Fruit fly (Drosophila melanogaster) whole organism, prepupa: ENCODE data around the gene CG13069.

Experiments used
- Blimp-1 ChIP-seq: fragments of 200-800 bp; sonication (Bioruptor generic); optimal IDR thresholded peaks from 3 replicates; lab custom pipeline; 2017; ENCODE audit warnings: missing biosample characterization, missing genetic modification characterization, mild to moderate bottlenecking, moderate library complexity, missing genetic modification reagents
- CG10669 ChIP-seq: fragments of 200-800 bp; sonication (Bioruptor generic); optimal IDR thresholded peaks from 3 replicates; lab custom pipeline; 2018; ENCODE audit warnings: missing biosample characterization, mild to moderate bottlenecking, missing genetic modification characterization, moderate library complexity
- CG11762 ChIP-seq: fragments of 200-800 bp; sonication (Bioruptor generic); optimal IDR thresholded peaks from 3 replicates; lab custom pipeline; 2016; ENCODE audit warnings: missing biosample characterization, missing genetic modification characterization; ENCODE audit not compliant: insufficient read depth
- CG11902 ChIP-seq: fragments of 200-800 bp; sonication (Bioruptor generic); optimal IDR thresholded peaks from 3 replicates; lab custom pipeline; 2016; ENCODE audit warnings: missing biosample characterization, missing genetic modification characterization
- CG15336 ChIP-seq: fragments of 200-800 bp; sonication (Bioruptor generic); IDR thresholded peaks from 2 replicates; pipeline ENCODE4 v1.3.6; 2022; ENCODE audit warnings: missing biosample characterization, missing genetic modification characterization
- CG16779 ChIP-seq: fragments of 200-800 bp; sonication (Bioruptor generic); optimal IDR thresholded peaks from 3 replicates; lab custom pipeline; 2017; ENCODE audit warnings: missing biosample characterization, mild to moderate bottlenecking, missing genetic modification characterization
- CG31627 ChIP-seq: fragments of 200-800 bp; sonication (Bioruptor generic); optimal IDR thresholded peaks from 3 replicates; lab custom pipeline; 2016; ENCODE audit warnings: missing biosample characterization, missing genetic modification characterization
- CG32006 ChIP-seq: fragments of 200-800 bp; sonication (Bioruptor generic); optimal IDR thresholded peaks from 3 replicates; lab custom pipeline; 2017; ENCODE audit warnings: missing biosample characterization, mild to moderate bottlenecking, missing genetic modification characterization
- CG34406 ChIP-seq: fragments of 200-800 bp; sonication (Bioruptor generic); optimal IDR thresholded peaks from 3 replicates; lab custom pipeline; 2016; ENCODE audit warnings: missing biosample characterization, missing genetic modification characterization
- CG4318 ChIP-seq: fragments of 200-800 bp; sonication (Bioruptor generic); optimal IDR thresholded peaks from 3 replicates; lab custom pipeline; 2017; ENCODE audit warnings: missing biosample characterization, mild to moderate bottlenecking, missing genetic modification characterization
- CG6792 ChIP-seq: fragments of 200-800 bp; sonication (Bioruptor generic); optimal IDR thresholded peaks from 3 replicates; lab custom pipeline; 2016; ENCODE audit warnings: missing biosample characterization, missing genetic modification characterization
- CG6808 ChIP-seq: fragments of 200-800 bp; sonication (Bioruptor generic); optimal IDR thresholded peaks from 3 replicates; lab custom pipeline; 2017; ENCODE audit warnings: missing biosample characterization, missing genetic modification characterization, mild to moderate bottlenecking, moderate library complexity, missing genetic modification reagents
- CG6854 ChIP-seq: fragments of 200-800 bp; sonication (Bioruptor generic); optimal IDR thresholded peaks from 2 replicates; lab custom pipeline; 2017; ENCODE audit warnings: missing biosample characterization, mild to moderate bottlenecking, missing genetic modification characterization
- CG8119 ChIP-seq: fragments of 200-800 bp; sonication (Bioruptor generic); IDR thresholded peaks from 3 replicates; pipeline ENCODE4 v1.3.6; 2022; ENCODE audit warnings: missing biosample characterization, missing genetic modification characterization
- CG8319 ChIP-seq: fragments of 200-800 bp; sonication (Bioruptor generic); optimal IDR thresholded peaks from 3 replicates; lab custom pipeline; 2016; ENCODE audit warnings: missing biosample characterization, missing genetic modification characterization
- Eip78C ChIP-seq: fragments of 200-800 bp; sonication (Bioruptor generic); peaks from one replicate; lab custom pipeline; 2016; ENCODE audit warnings: missing biosample characterization, missing genetic modification characterization
- Ets21C ChIP-seq: fragments of 200-800 bp; sonication (Bioruptor generic); optimal IDR thresholded peaks from 3 replicates; lab custom pipeline; 2016; ENCODE audit warnings: missing biosample characterization, missing genetic modification characterization
- Gug ChIP-seq: fragments of 200-800 bp; sonication (Bioruptor generic); IDR thresholded peaks from 2 replicates; pipeline ENCODE4 v1.3.6; 2022; ENCODE audit warnings: missing biosample characterization, missing genetic modification characterization
- Hr38 ChIP-seq: sonication (Bioruptor generic); optimal IDR thresholded peaks from 2 replicates; lab custom pipeline; 2016; ENCODE audit warnings: missing biosample characterization, missing genetic modification characterization
- Hr39 ChIP-seq: fragments of 200-800 bp; sonication (Bioruptor generic); optimal IDR thresholded peaks from 2 replicates; lab custom pipeline; 2016; ENCODE audit warnings: missing biosample characterization, missing genetic modification characterization
- Hr4 ChIP-seq: fragments of 200-800 bp; sonication (Bioruptor generic); optimal IDR thresholded peaks from 3 replicates; lab custom pipeline; 2016; ENCODE audit warnings: missing biosample characterization, missing genetic modification characterization
- OdsH ChIP-seq: fragments of 200-800 bp; sonication (Bioruptor generic); optimal IDR thresholded peaks from 3 replicates; lab custom pipeline; 2016; ENCODE audit warnings: missing biosample characterization, missing genetic modification characterization
- Smox ChIP-seq: fragments of 200-800 bp; sonication (Bioruptor generic); optimal IDR thresholded peaks from 3 replicates; lab custom pipeline; 2016; ENCODE audit warnings: missing biosample characterization, missing genetic modification characterization
- Sox102F ChIP-seq: fragments of 200-800 bp; sonication (Bioruptor generic); optimal IDR thresholded peaks from 2 replicates; lab custom pipeline; 2016; ENCODE audit warnings: missing biosample characterization, mild to moderate bottlenecking, missing genetic modification characterization
- Sox15 ChIP-seq: fragments of 200-800 bp; sonication (Bioruptor generic); optimal IDR thresholded peaks from 3 replicates; lab custom pipeline; 2016; ENCODE audit warnings: missing biosample characterization, missing genetic modification characterization
- achi ChIP-seq: fragments of 200-800 bp; sonication (Bioruptor generic); optimal IDR thresholded peaks from 3 replicates; lab custom pipeline; 2016; ENCODE audit warnings: missing biosample characterization, missing genetic modification characterization
- cyc ChIP-seq: fragments of 200-800 bp; sonication (Bioruptor generic); optimal IDR thresholded peaks from 3 replicates; lab custom pipeline; 2016; ENCODE audit warnings: missing biosample characterization, missing genetic modification characterization
- dac ChIP-seq: fragments of 200-800 bp; sonication (Bioruptor generic); optimal IDR thresholded peaks from 2 replicates; lab custom pipeline; 2017; ENCODE audit warnings: missing biosample characterization, mild to moderate bottlenecking, missing genetic modification characterization
- dsx ChIP-seq: fragments of 200-800 bp; optimal IDR thresholded peaks from 3 replicates; lab custom pipeline; 2019; ENCODE audit warnings: missing biosample characterization, mild to moderate bottlenecking, missing genetic modification characterization, moderate library complexity; ENCODE audit not compliant: poor library complexity, severe bottlenecking
- eg ChIP-seq: fragments of 200-800 bp; sonication (Bioruptor generic); IDR thresholded peaks from 3 replicates; pipeline ENCODE4 v1.3.6; 2022; ENCODE audit warnings: missing biosample characterization, missing genetic modification characterization
- esn ChIP-seq: fragments of 200-800 bp; sonication (Bioruptor generic); optimal IDR thresholded peaks from 2 replicates; lab custom pipeline; 2016; ENCODE audit warnings: missing biosample characterization, mild to moderate bottlenecking, missing genetic modification characterization, moderate library complexity
- fd59A ChIP-seq: fragments of 200-800 bp; sonication (Bioruptor generic); optimal IDR thresholded peaks from 2 replicates; lab custom pipeline; 2017; ENCODE audit warnings: missing biosample characterization, mild to moderate bottlenecking, missing genetic modification characterization, missing genetic modification reagents
- fkh ChIP-seq: fragments of 200-800 bp; sonication (Bioruptor generic); optimal IDR thresholded peaks from 3 replicates; lab custom pipeline; 2017; ENCODE audit warnings: missing biosample characterization, mild to moderate bottlenecking, missing genetic modification characterization, moderate library complexity
- net ChIP-seq: fragments of 200-800 bp; sonication (Bioruptor generic); optimal IDR thresholded peaks from 3 replicates; lab custom pipeline; 2016; ENCODE audit warnings: missing biosample characterization, missing genetic modification characterization
- pdm3 ChIP-seq: fragments of 200-800 bp; sonication (Bioruptor generic); optimal IDR thresholded peaks from 3 replicates; lab custom pipeline; 2016; ENCODE audit warnings: missing biosample characterization, missing genetic modification characterization
- salr ChIP-seq, 2 experiments: fragments of 200-800 bp; sonication (Bioruptor generic); optimal IDR thresholded peaks; 3 replicates each; lab custom pipeline; 2016 to 2018; ENCODE audit warnings: missing biosample characterization in 2 of 2, missing genetic modification characterization in 2 of 2, mild to moderate bottlenecking in 1 of 2
- spab ChIP-seq: fragments of 200-800 bp; sonication (Bioruptor generic); optimal IDR thresholded peaks from 2 replicates; lab custom pipeline; 2017; ENCODE audit warnings: missing biosample characterization, mild to moderate bottlenecking, missing genetic modification characterization, missing genetic modification reagents
- ss ChIP-seq, 2 experiments: fragments of 200-800 bp; sonication (Bioruptor generic); optimal IDR thresholded peaks; 2 replicates in 1 of 2; 3 replicates in 1 of 2; lab custom pipeline; 2017 to 2018; ENCODE audit warnings: mild to moderate bottlenecking in 2 of 2, missing biosample characterization in 2 of 2, missing genetic modification characterization in 2 of 2, moderate library complexity in 1 of 2
- svp ChIP-seq: fragments of 200-800 bp; sonication (Bioruptor generic); peaks from one replicate; lab custom pipeline; 2016; ENCODE audit warnings: missing biosample characterization, missing genetic modification characterization
- topi ChIP-seq: fragments of 200-800 bp; sonication (Bioruptor generic); optimal IDR thresholded peaks from 3 replicates; lab custom pipeline; 2016; ENCODE audit warnings: missing biosample characterization, missing genetic modification characterization
- vri ChIP-seq: fragments of 200-800 bp; sonication (Bioruptor generic); optimal IDR thresholded peaks from 3 replicates; lab custom pipeline; 2016; ENCODE audit warnings: missing biosample characterization, mild to moderate bottlenecking, missing genetic modification characterization

CG13069 gene

DNA sequence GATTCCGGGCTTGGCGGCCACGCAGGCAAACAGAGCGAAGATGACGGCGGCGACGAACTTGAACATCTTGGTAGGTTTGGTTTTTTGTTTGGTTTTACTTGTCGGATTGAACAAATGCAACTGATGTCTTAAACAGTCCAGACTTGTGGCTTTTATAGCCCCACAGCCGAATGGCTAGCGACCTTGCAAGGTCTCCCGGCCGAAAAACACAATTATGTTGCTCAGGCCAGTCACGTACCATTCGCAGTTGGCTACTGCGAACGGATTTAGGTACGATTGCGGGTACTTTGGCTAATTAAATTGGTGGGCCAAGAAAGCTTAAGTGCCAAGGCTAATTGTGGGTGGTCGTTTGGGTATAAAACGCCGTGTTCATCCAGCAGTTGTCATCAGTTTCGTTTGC is at the start of gene CG13069, which contains the start of gene CG13051:
TSS of gene CG13069 (plus strand) at position 386 of the 400 bp plus-strand sequence.
TSS of gene CG13051 (minus strand) at position 101 of the 400 bp plus-strand sequence.
- no peak for TF ChIP-seq Sox15
- TF ChIP-seq CG31627 = no peak
- TF ChIP-seq cyc (GFP tag; lab: Kevin White, UChicago) = no peak
- TF ChIP-seq CG11762 (GFP tag; lab: Kevin White, UChicago) = no peak
- no peak for TF ChIP-seq dsx (GFP tag; lab: Kevin White, UChicago)
- TF ChIP-seq CG16779 (tag; lab: Kevin White, UChicago) = no peak
- TF ChIP-seq fd59A (GFP tag; lab: Kevin White, UChicago) = no peak
- no peak for TF ChIP-seq Ets21C (GFP tag; lab: Kevin White, UChicago)
- no peak for TF ChIP-seq Sox102F (GFP tag; lab: Kevin White, UChicago)
- no peak for TF ChIP-seq topi (GFP tag; lab: Kevin White, UChicago)
- TF ChIP-seq pdm3 (GFP tag; lab: Kevin White, UChicago) = no peak
- no peak for TF ChIP-seq spab (GFP tag; lab: Kevin White, UChicago)
- no peak for TF ChIP-seq CG8319 (GFP tag; lab: Kevin White, UChicago)
- no peak for TF ChIP-seq CG8119 (GFP tag; lab: Robert Waterston, UW)
- no peak for TF ChIP-seq CG6854 (GFP tag; lab: Kevin White, UChicago)
- TF ChIP-seq CG10669 (GFP tag; lab: Kevin White, UChicago) = no peak
- no peak for TF ChIP-seq CG32006 (GFP tag; lab: Kevin White, UChicago)

DNA sequence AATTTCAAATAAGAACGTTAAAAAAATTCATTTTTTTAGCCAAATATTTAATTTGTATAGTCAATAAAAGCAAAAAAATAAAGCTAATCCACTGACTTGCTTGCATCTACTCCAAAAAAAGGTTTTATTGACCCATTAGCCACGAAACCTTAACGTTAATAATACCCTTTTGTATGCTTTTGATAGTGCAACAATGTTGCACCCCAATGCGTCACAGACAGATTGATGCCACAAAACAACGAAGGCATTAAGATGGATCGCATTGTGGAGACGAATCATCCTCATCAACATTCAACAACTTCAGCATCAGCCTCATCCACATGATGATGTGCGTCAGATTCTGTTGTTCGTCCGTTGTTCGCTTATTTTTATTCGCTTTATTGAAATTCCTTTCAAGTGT is 49.8 kb upstream of the CG13069 start:
- TF ChIP-seq CG6808 = no peak
- no peak for TF ChIP-seq svp (GFP tag; lab: Kevin White, UChicago)
- TF ChIP-seq dsx (GFP tag; lab: Kevin White, UChicago) = peak; percentile 98
- peak; percentile 45 for TF ChIP-seq Eip78C (GFP tag; lab: Kevin White, UChicago)
- TF ChIP-seq CG31627 = no peak
- TF ChIP-seq Hr4 (GFP tag; lab: Kevin White, UChicago) = no peak

DNA sequence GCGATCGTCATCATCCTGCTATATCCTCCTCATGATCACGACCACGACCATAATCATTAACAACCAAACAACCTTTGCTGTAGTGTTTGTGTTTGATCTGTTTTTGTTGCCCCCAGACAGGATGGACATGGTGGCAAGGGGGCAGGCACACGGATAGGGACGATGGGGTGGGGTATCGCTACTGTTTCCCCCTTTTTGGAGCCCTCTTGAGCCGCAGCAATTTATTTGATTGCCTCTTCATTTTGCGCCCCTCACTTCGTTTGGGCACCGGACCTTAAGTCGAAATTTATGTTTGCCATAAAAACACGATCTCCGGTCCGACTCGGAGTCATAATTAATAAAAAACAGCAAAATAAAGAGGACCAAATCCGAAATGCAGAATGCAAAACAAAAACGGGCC is 49.4 kb upstream of the CG13069 start:
- TF ChIP-seq ss (GFP tag; optimal IDR thresholded peaks at IDR 0.05; lab: Kevin White, UChicago) (peak in 1 of 2 experiments; percentile 5), svp (GFP tag; lab: Kevin White, UChicago) (peak; percentile 42), dsx (GFP tag; lab: Kevin White, UChicago) (peak; percentile 73), fkh (no peak), Hr38 (no peak)

DNA sequence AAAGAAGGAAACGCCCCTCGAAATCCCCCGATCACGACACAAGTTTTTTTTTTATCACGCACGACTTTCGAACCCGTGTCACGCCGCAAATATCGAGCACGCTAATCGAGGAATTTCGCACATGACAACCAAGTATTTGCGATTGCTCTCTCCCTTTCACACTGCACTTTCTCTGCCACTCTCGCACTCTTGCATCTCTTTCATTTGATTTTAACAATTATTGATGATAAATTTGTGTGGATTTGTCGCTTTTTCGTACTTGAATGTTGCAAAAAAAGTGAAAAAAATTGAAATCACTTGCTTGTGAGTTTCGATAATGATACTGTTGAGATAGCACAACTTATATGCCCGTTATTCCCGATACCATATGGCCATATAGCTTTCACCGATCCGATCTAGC is 48.0 kb upstream of the CG13069 start, which contains the start of gene CG13073:
TSS of gene CG13073 (minus strand) at position 101 of the 400 bp plus-strand sequence.
- TF ChIP-seq Eip78C (GFP tag; lab: Kevin White, UChicago) (peak; percentile 35), Hr39 (GFP tag; lab: Kevin White, UChicago) (no peak)

DNA sequence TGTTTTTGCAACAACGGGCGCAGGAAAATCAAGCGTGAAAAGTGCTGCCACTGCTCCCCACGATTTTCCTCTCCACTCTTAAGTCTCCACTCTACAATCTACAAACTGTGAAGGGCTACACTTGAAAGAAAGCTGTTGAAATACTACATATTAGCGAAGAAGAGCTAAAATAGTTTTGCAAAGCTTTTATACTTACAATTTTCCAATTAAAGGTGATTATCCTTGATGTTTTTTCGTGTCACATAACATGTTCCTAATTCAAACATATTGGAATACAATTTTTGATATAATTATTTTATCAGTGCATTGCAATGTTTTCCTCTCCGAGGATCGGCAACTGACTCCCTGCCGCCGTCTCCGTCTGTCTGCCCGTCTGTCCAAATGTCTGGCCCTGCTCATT is 47.2 kb upstream of the CG13069 start:
- TF ChIP-seq svp (GFP tag; lab: Kevin White, UChicago) (no peak), net (peak; percentile 41), eg (GFP tag; lab: Robert Waterston, UW) (peak; percentile 83), fkh (no peak), achi (peak; percentile 75), Sox102F (GFP tag; lab: Kevin White, UChicago) (no peak), CG34406 (peak; percentile 5), esn (GFP tag; lab: Kevin White, UChicago) (peak; percentile 10), Smox (GFP tag; lab: Kevin White, UChicago) (no peak), CG10669 (GFP tag; lab: Kevin White, UChicago) (peak; percentile 38), OdsH (GFP tag; lab: Kevin White, UChicago) (peak; percentile 66), CG15336 (peak; percentile 84), topi (GFP tag; lab: Kevin White, UChicago) (peak; percentile 28), CG6854 (GFP tag; lab: Kevin White, UChicago) (no peak), vri (GFP tag; lab: Kevin White, UChicago) (no peak), Eip78C (GFP tag; lab: Kevin White, UChicago) (peak; percentile 92), salr (GFP tag; optimal IDR thresholded peaks at IDR 0.05; lab: Kevin White, UChicago) (peak in 1 of 2 experiments; percentile 69), CG6808 (peak; percentile 37), CG11902 (GFP tag; lab: Kevin White, UChicago) (no peak), Blimp-1 (no peak), Hr38 (no peak), Hr4 (GFP tag; lab: Kevin White, UChicago) (peak; percentile 84), CG32006 (GFP tag; lab: Kevin White, UChicago) (peak; percentile 56), cyc (GFP tag; lab: Kevin White, UChicago) (peak; percentile 21), Gug (GFP tag; lab: Robert Waterston, UW) (peak; percentile 65), CG6792 (GFP tag; lab: Kevin White, UChicago) (peak; percentile 30), CG4318 (peak; percentile 43), dac (GFP tag; lab: Kevin White, UChicago) (peak; percentile 40)
